Worm (Caenorhabditis elegans) whole organism, L2 larva: ENCODE data around the gene ncl-1.

Source experiments
- C34F6.9 ChIP-seq: fragments of 150-350 bp; optimal IDR thresholded peaks from 2 replicates; lab custom pipeline; 2014; ENCODE audit warnings: missing biosample characterization, missing genetic modification characterization
- F13H6.1 ChIP-seq: sonication (generic microtip); optimal IDR thresholded peaks from 2 replicates; lab custom pipeline; 2016; ENCODE audit warnings: missing genetic modification characterization, missing compliant biosample characterization
- R02D3.7 ChIP-seq: fragments of 150-350 bp; optimal IDR thresholded peaks from 2 replicates; lab custom pipeline; 2014; ENCODE audit warnings: missing biosample characterization, missing genetic modification characterization
- Y55F3AM.14 ChIP-seq: fragments of 200-800 bp; sonication (Bioruptor generic); optimal IDR thresholded peaks from 2 replicates; lab custom pipeline; 2018; ENCODE audit warnings: mild to moderate bottlenecking, missing genetic modification characterization, missing compliant biosample characterization
- ZK546.5 ChIP-seq: sonication (generic microtip); optimal IDR thresholded peaks from 2 replicates; lab custom pipeline; 2017; ENCODE audit warnings: missing biosample characterization, missing genetic modification characterization
- alr-1 ChIP-seq: fragments of 150-350 bp; optimal IDR thresholded peaks from 2 replicates; lab custom pipeline; 2014; ENCODE audit warnings: missing biosample characterization, missing genetic modification characterization
- ama-1 ChIP-seq: fragments of 150-350 bp; optimal IDR thresholded peaks from 2 replicates; lab custom pipeline; 2018; ENCODE audit warnings: inconsistent platforms
- blmp-1 ChIP-seq: sonication (generic microtip); optimal IDR thresholded peaks from 2 replicates; lab custom pipeline; 2017; ENCODE audit warnings: missing genetic modification characterization, mild to moderate bottlenecking, missing compliant biosample characterization, antibody characterized with exemption, moderate library complexity; ENCODE audit not compliant: insufficient read depth
- ceh-16 ChIP-seq: fragments of 150-350 bp; optimal IDR thresholded peaks from 2 replicates; lab custom pipeline; 2014; ENCODE audit warnings: missing biosample characterization, missing genetic modification characterization
- ceh-82 ChIP-seq: fragments of 150-350 bp; optimal IDR thresholded peaks from 2 replicates; lab custom pipeline; 2014; ENCODE audit warnings: missing biosample characterization, missing genetic modification characterization
- crh-2 ChIP-seq: sonication (generic microtip); optimal IDR thresholded peaks from 2 replicates; lab custom pipeline; 2017; ENCODE audit warnings: missing biosample characterization, missing genetic modification characterization
- dmd-4 ChIP-seq: sonication (generic microtip); optimal IDR thresholded peaks from 2 replicates; lab custom pipeline; 2017; ENCODE audit warnings: missing biosample characterization, missing genetic modification characterization
- egl-27 ChIP-seq: sonication (generic microtip); optimal IDR thresholded peaks from 3 replicates; lab custom pipeline; 2017; ENCODE audit warnings: missing biosample characterization, missing genetic modification reagents, missing genetic modification characterization
- elt-1 ChIP-seq: fragments of 150-350 bp; optimal IDR thresholded peaks from 2 replicates; lab custom pipeline; 2014; ENCODE audit warnings: missing biosample characterization, missing genetic modification characterization
- elt-3 ChIP-seq: sonication (generic microtip); optimal IDR thresholded peaks from 2 replicates; lab custom pipeline; 2017; ENCODE audit warnings: missing biosample characterization, missing genetic modification characterization
- fos-1 ChIP-seq: fragments of 150-350 bp; optimal IDR thresholded peaks from 2 replicates; lab custom pipeline; 2014; ENCODE audit warnings: missing biosample characterization, missing genetic modification characterization
- gmeb-1 ChIP-seq: fragments of 150-350 bp; optimal IDR thresholded peaks from 2 replicates; lab custom pipeline; 2014; ENCODE audit warnings: missing biosample characterization, missing genetic modification characterization
- lin-11 ChIP-seq: fragments of 150-350 bp; sonication (generic microtip); optimal IDR thresholded peaks from 2 replicates; lab custom pipeline; 2014; ENCODE audit warnings: missing biosample characterization, missing genetic modification characterization, inconsistent platforms, mixed read lengths
- lin-13 ChIP-seq: fragments of 150-350 bp; optimal IDR thresholded peaks from 2 replicates; lab custom pipeline; 2014; ENCODE audit warnings: missing biosample characterization, missing genetic modification reagents, missing genetic modification characterization
- lin-39 ChIP-seq: fragments of 150-350 bp; optimal IDR thresholded peaks from 2 replicates; lab custom pipeline; 2014; ENCODE audit warnings: missing biosample characterization, missing genetic modification reagents, missing genetic modification characterization
- lsy-2 ChIP-seq, 2 experiments: fragments of 150-350 bp in 1 of 2; sonication (generic microtip) in 1 of 2; optimal IDR thresholded peaks; 2 replicates each; lab custom pipeline; 2014 to 2017; ENCODE audit warnings: missing biosample characterization in 2 of 2, missing genetic modification characterization in 2 of 2
- mab-5 ChIP-seq: fragments of 150-350 bp; optimal IDR thresholded peaks from 2 replicates; lab custom pipeline; 2014; ENCODE audit warnings: missing biosample characterization, missing genetic modification characterization
- mbf-1 ChIP-seq: sonication (generic microtip); optimal IDR thresholded peaks from 2 replicates; lab custom pipeline; 2017; ENCODE audit warnings: missing biosample characterization, missing genetic modification characterization
- mdl-1 ChIP-seq, 2 experiments: fragments of 150-350 bp in 1 of 2; sonication (generic microtip) in 1 of 2; optimal IDR thresholded peaks; 2 replicates each; lab custom pipeline; 2017; ENCODE audit warnings: missing biosample characterization in 2 of 2, missing genetic modification characterization in 2 of 2
- nhr-10 ChIP-seq: sonication (generic microtip); optimal IDR thresholded peaks from 2 replicates; lab custom pipeline; 2017; ENCODE audit warnings: missing biosample characterization, missing genetic modification characterization
- nhr-11 ChIP-seq: fragments of 150-350 bp; optimal IDR thresholded peaks from 2 replicates; lab custom pipeline; 2014; ENCODE audit warnings: missing biosample characterization, missing genetic modification characterization
- nhr-12 ChIP-seq: fragments of 150-350 bp; optimal IDR thresholded peaks from 2 replicates; lab custom pipeline; 2014; ENCODE audit warnings: missing biosample characterization, missing genetic modification characterization
- nhr-129 ChIP-seq: fragments of 150-350 bp; optimal IDR thresholded peaks from 2 replicates; lab custom pipeline; 2014; ENCODE audit warnings: missing biosample characterization, missing genetic modification characterization
- nhr-21 ChIP-seq: fragments of 150-350 bp; optimal IDR thresholded peaks from 2 replicates; lab custom pipeline; 2014; ENCODE audit warnings: missing biosample characterization, missing genetic modification characterization
- nhr-23 ChIP-seq: fragments of 150-350 bp; optimal IDR thresholded peaks from 2 replicates; lab custom pipeline; 2014; ENCODE audit warnings: missing biosample characterization, missing genetic modification reagents, missing genetic modification characterization
- nhr-237 ChIP-seq: fragments of 150-350 bp; optimal IDR thresholded peaks from 2 replicates; lab custom pipeline; 2014; ENCODE audit warnings: missing biosample characterization, missing genetic modification characterization
- nhr-25 ChIP-seq: fragments of 150-350 bp; sonication (generic microtip); optimal IDR thresholded peaks from 3 replicates; lab custom pipeline; 2014; ENCODE audit warnings: missing biosample characterization, missing genetic modification characterization
- nhr-6 ChIP-seq: fragments of 150-350 bp; optimal IDR thresholded peaks from 2 replicates; lab custom pipeline; 2014; ENCODE audit warnings: missing biosample characterization, missing genetic modification characterization
- nhr-77 ChIP-seq: fragments of 150-350 bp; optimal IDR thresholded peaks from 2 replicates; lab custom pipeline; 2014; ENCODE audit warnings: missing biosample characterization, missing genetic modification characterization
- peb-1 ChIP-seq: fragments of 150-350 bp; optimal IDR thresholded peaks from 2 replicates; lab custom pipeline; 2014; ENCODE audit warnings: missing biosample characterization, missing genetic modification characterization
- sem-4 ChIP-seq: fragments of 150-350 bp; optimal IDR thresholded peaks from 2 replicates; lab custom pipeline; 2014; ENCODE audit warnings: missing biosample characterization, missing genetic modification reagents, missing genetic modification characterization
- skn-1 ChIP-seq: sonication (generic microtip); optimal IDR thresholded peaks from 2 replicates; lab custom pipeline; 2017; ENCODE audit warnings: missing biosample characterization, missing genetic modification characterization
- sma-3 ChIP-seq: sonication (generic microtip); optimal IDR thresholded peaks from 2 replicates; lab custom pipeline; 2016; ENCODE audit warnings: missing genetic modification reagents, missing genetic modification characterization, missing compliant biosample characterization
- sma-9 ChIP-seq, 2 experiments: fragments of 150-350 bp in 1 of 2; sonication (generic microtip) in 1 of 2; optimal IDR thresholded peaks; 2 replicates each; lab custom pipeline; 2014 to 2016; ENCODE audit warnings: missing genetic modification characterization in 2 of 2, mild to moderate bottlenecking in 1 of 2, missing biosample characterization in 1 of 2, missing compliant biosample characterization in 1 of 2, missing genetic modification reagents in 1 of 2, moderate library complexity in 1 of 2
- snpc-4 ChIP-seq: fragments of 150-350 bp; optimal IDR thresholded peaks from 2 replicates; lab custom pipeline; 2014; ENCODE audit warnings: missing biosample characterization, missing genetic modification characterization
- unc-39 ChIP-seq: fragments of 150-350 bp; optimal IDR thresholded peaks from 2 replicates; lab custom pipeline; 2014; ENCODE audit warnings: missing biosample characterization, missing genetic modification characterization
- unc-55 ChIP-seq: fragments of 150-350 bp; sonication (generic microtip); optimal IDR thresholded peaks from 3 replicates; lab custom pipeline; 2014; ENCODE audit warnings: missing biosample characterization, missing genetic modification reagents, missing genetic modification characterization
- unc-62 ChIP-seq: fragments of 150-350 bp; optimal IDR thresholded peaks from 2 replicates; lab custom pipeline; 2014; ENCODE audit warnings: missing biosample characterization, missing genetic modification reagents, missing genetic modification characterization
- zag-1 ChIP-seq: fragments of 150-350 bp; optimal IDR thresholded peaks from 2 replicates; lab custom pipeline; 2014; ENCODE audit warnings: missing biosample characterization, missing genetic modification characterization
- ztf-1 ChIP-seq: fragments of 200-800 bp; sonication (Bioruptor generic); conservative IDR thresholded peaks from 2 replicates; pipeline ENCODE4 v1.3.6; 2022; ENCODE audit warnings: missing genetic modification characterization, missing compliant biosample characterization
- ztf-11 ChIP-seq: sonication (generic microtip); optimal IDR thresholded peaks from 2 replicates; lab custom pipeline; 2017; ENCODE audit warnings: missing biosample characterization, missing genetic modification characterization
- ztf-4 ChIP-seq: fragments of 150-350 bp; optimal IDR thresholded peaks from 2 replicates; lab custom pipeline; 2014; ENCODE audit warnings: missing biosample characterization, missing genetic modification characterization

The ncl-1 gene

ce11 chrIII:7728494-7728893 lies 9.0 kb downstream of the ncl-1 start (continued):
- TF ChIP-seq blmp-1 (tag; lab: Kevin White, UChicago) (peak; percentile 82), ceh-82 (no peak), unc-55 (GFP tag; lab: Kevin White, UChicago) (peak; percentile 69), dmd-4 (no peak), mab-5 (tag; lab: Kevin White, UChicago) (no peak), ceh-16 (tag; lab: Kevin White, UChicago) (no peak), mdl-1 (tag; optimal IDR thresholded peaks at IDR 0.05; lab: Kevin White, UChicago) (peak; percentile 18 to 19), nhr-237 (tag; lab: Kevin White, UChicago) (no peak), nhr-12 (tag; lab: Kevin White, UChicago) (no peak), nhr-23 (tag; lab: Kevin White, UChicago) (no peak), mbf-1 (tag; lab: Kevin White, UChicago) (no peak), ztf-11 (tag; lab: Kevin White, UChicago) (no peak), alr-1 (tag; lab: Kevin White, UChicago) (no peak)

ce11 chrIII:7729062-7729461 lies 9.5 kb downstream of the ncl-1 start:
- TF ChIP-seq ceh-16 (tag; lab: Kevin White, UChicago): no peak
- no peak for TF ChIP-seq ZK546.5 (tag; lab: Kevin White, UChicago)
- no peak for TF ChIP-seq elt-1
- TF ChIP-seq unc-39 (tag; lab: Kevin White, UChicago): no peak
- TF ChIP-seq sma-3 (GFP tag; lab: Kevin White, UChicago): no peak
- no peak for TF ChIP-seq egl-27 (tag; lab: Kevin White, UChicago)
- no peak for TF ChIP-seq nhr-12 (tag; lab: Kevin White, UChicago)
- no peak for TF ChIP-seq alr-1 (tag; lab: Kevin White, UChicago)
- TF ChIP-seq zag-1 (tag; lab: Kevin White, UChicago): no peak

- TF ChIP-seq egl-27 (tag; lab: Kevin White, UChicago) (peak; percentile 75), crh-2 (tag; lab: Kevin White, UChicago) (peak; percentile 70), sma-3 (GFP tag; lab: Kevin White, UChicago) (peak; percentile 42), ama-1 (lab: Kevin White, UChicago) (peak; percentile 68), ceh-16 (tag; lab: Kevin White, UChicago) (no peak), elt-1 (no peak), lin-39 (tag; lab: Kevin White, UChicago) (no peak), gmeb-1 (tag; lab: Kevin White, UChicago) (peak; percentile 0), nhr-23 (tag; lab: Kevin White, UChicago) (no peak), nhr-237 (tag; lab: Kevin White, UChicago) (no peak), blmp-1 (tag; lab: Kevin White, UChicago) (no peak), unc-62 (GFP tag; lab: Kevin White, UChicago) (no peak), zag-1 (tag; lab: Kevin White, UChicago) (peak; percentile 42), elt-3 (tag; lab: Kevin White, UChicago) (no peak), lin-13 (GFP tag; lab: Kevin White, UChicago) (peak; percentile 67), nhr-77 (no peak), ztf-4 (tag; lab: Kevin White, UChicago) (peak; percentile 82), nhr-11 (tag; lab: Kevin White, UChicago) (peak; percentile 41), mab-5 (tag; lab: Kevin White, UChicago) (no peak), R02D3.7 (tag; lab: Kevin White, UChicago) (no peak), snpc-4 (peak; percentile 19), unc-55 (GFP tag; lab: Kevin White, UChicago) (peak; percentile 67), sem-4 (tag; lab: Kevin White, UChicago) (peak; percentile 72), ztf-11 (tag; lab: Kevin White, UChicago) (no peak), ztf-1 (GFP tag; lab: Robert Waterston, UW) (no peak), nhr-25 (tag; lab: Kevin White, UChicago) (peak; percentile 30), peb-1 (tag; lab: Kevin White, UChicago) (no peak), lsy-2 (tag; optimal IDR thresholded peaks at IDR 0.05; lab: Kevin White, UChicago) (peak; percentile 49 to 77), F13H6.1 (tag; lab: Kevin White, UChicago) (peak; percentile 95), ZK546.5 (tag; lab: Kevin White, UChicago) (peak; percentile 11), nhr-10 (no peak), nhr-129 (tag; lab: Kevin White, UChicago) (peak; percentile 86), nhr-6 (tag; lab: Kevin White, UChicago) (peak; percentile 41), Y55F3AM.14 (GFP tag; lab: Kevin White, UChicago) (peak; percentile 17), unc-39 (tag; lab: Kevin White, UChicago) (no peak), dmd-4 (no peak), lin-11 (tag; lab: Kevin White, UChicago) (peak; percentile 13), fos-1 (tag; lab: Kevin White, UChicago) (peak; percentile 59), alr-1 (tag; lab: Kevin White, UChicago) (no peak), C34F6.9 (tag; lab: Kevin White, UChicago) (peak; percentile 73), nhr-21 (tag; lab: Kevin White, UChicago) (no peak), sma-9 (GFP tag; optimal IDR thresholded peaks at IDR 0.05; lab: Kevin White, UChicago) (peak; percentile 8), sma-9 (tag; optimal IDR thresholded peaks at IDR 0.05; lab: Kevin White, UChicago) (no peak), skn-1 (tag; lab: Kevin White, UChicago) (peak; percentile 21)
Measured at ce11 chrIII:7729534-7730061, 10.1 kb downstream of the ncl-1 start, which contains the start of gene ZK112.4. Gene ZK112.4, minus strand, starts transcription at chrIII:7730011.
